Fruit fly (Drosophila melanogaster): ENCODE measurements around the gene CG42590.

The CG42590 gene

dm6 chr3L:8028493-8029193 is 40.4 kb downstream of the CG42590 start (continued):
- TF ChIP-seq fru (optimal IDR thresholded peaks at IDR 0.05) (no peak), yki (optimal IDR thresholded peaks at IDR 0.05) (no peak), maf-S (GFP tag; optimal IDR thresholded peaks at IDR 0.05) (no peak), CG6683 (GFP tag; optimal IDR thresholded peaks at IDR 0.05) (no peak), CG6813 (GFP tag; optimal IDR thresholded peaks at IDR 0.05) (no peak), Adf1 (GFP tag; IDR thresholded peaks at IDR 0.05) (no peak), br (optimal IDR thresholded peaks at IDR 0.05) (no peak), Elba2 (GFP tag; optimal IDR thresholded peaks at IDR 0.05) (no peak), CG7987 (GFP tag; optimal IDR thresholded peaks at IDR 0.05) (no peak), CG12299 (tag; optimal IDR thresholded peaks at IDR 0.05) (no peak), Vsx1 (GFP tag; optimal IDR thresholded peaks at IDR 0.05) (peak; percentile 95), CG13123 (GFP tag; optimal IDR thresholded peaks at IDR 0.05) (no peak), CG13287 (GFP tag; IDR thresholded peaks at IDR 0.05; ENCODE audit: partially characterized antibody) (peak; percentile 56; the same call in 1 of the 2 replicates), nerfin-2 (GFP tag; IDR thresholded peaks at IDR 0.05; ENCODE audit: partially characterized antibody) (peak; percentile 60; the same call in 1 of the 2 replicates), sens-2 (GFP tag; IDR thresholded peaks at IDR 0.05) (0 out of 2 replicates have a peak, but pooled peaks have one; percentile 4), Abd-B (GFP tag; optimal IDR thresholded peaks at IDR 0.05) (no peak), CG3065 (GFP tag; optimal IDR thresholded peaks at IDR 0.05) (no peak), da (GFP tag; optimal IDR thresholded peaks at IDR 0.05) (no peak), sug (tag; optimal IDR thresholded peaks at IDR 0.05) (peak; percentile 9), ham (GFP tag; IDR thresholded peaks at IDR 0.05) (no peak), peb (GFP tag; IDR thresholded peaks at IDR 0.05) (no peak), her (GFP tag; optimal IDR thresholded peaks at IDR 0.05) (no peak), CG34376 (GFP tag; optimal IDR thresholded peaks at IDR 0.05) (no peak), CG11247 (GFP tag; IDR thresholded peaks at IDR 0.05) (no peak), aop (GFP tag; IDR thresholded peaks at IDR 0.05) (no peak), eve (GFP tag; optimal IDR thresholded peaks at IDR 0.05) (peak in 1 of 2 experiments; percentile 49), CG10366 (GFP tag; IDR thresholded peaks at IDR 0.05) (peak; percentile 47), hb (GFP tag; IDR thresholded peaks at IDR 0.05; ENCODE audit: partially characterized antibody) (0 out of 3 replicates have a peak, but pooled peaks have one; percentile 38), Blimp-1 (GFP tag; optimal IDR thresholded peaks at IDR 0.05) (no peak), CG16863 (GFP tag; optimal IDR thresholded peaks at IDR 0.05) (no peak), Dref (GFP tag; IDR thresholded peaks at IDR 0.05) (no peak), mam (GFP tag; optimal IDR thresholded peaks at IDR 0.05) (no peak), ab (GFP tag; optimal IDR thresholded peaks at IDR 0.05) (no peak), Fer1 (GFP tag; optimal IDR thresholded peaks at IDR 0.05) (peak; percentile 36), chinmo (GFP tag; IDR thresholded peaks at IDR 0.05; ENCODE audit: partially characterized antibody) (peak; percentile 82; the same call in 2 of the 4 replicates), CG4707 (GFP tag; optimal IDR thresholded peaks at IDR 0.05) (no peak), CG32532 (GFP tag; IDR thresholded peaks at IDR 0.05) (peak; percentile 44; the same call in 1 of the 2 replicates), emc (GFP tag; optimal IDR thresholded peaks at IDR 0.05) (no peak), Dip2 (GFP tag; IDR thresholded peaks at IDR 0.05) (no peak), Scr (GFP tag; IDR thresholded peaks at IDR 0.05; ENCODE audit: partially characterized antibody) (peak; percentile 57; the same call in 1 of the 2 replicates), hkb (optimal IDR thresholded peaks at IDR 0.05) (no peak), hkb (GFP tag; IDR thresholded peaks at IDR 0.05) (0 out of 2 replicates have a peak, but pooled peaks have one; percentile 33), knrl (GFP tag; IDR thresholded peaks at IDR 0.05; ENCODE audit: partially characterized antibody) (peak; percentile 40; the same call in 2 of the 3 replicates), Ssrp (tag; optimal IDR thresholded peaks at IDR 0.05) (no peak), ranshi (GFP tag; IDR thresholded peaks at IDR 0.05) (no peak), stwl (tag; optimal IDR thresholded peaks at IDR 0.05) (no peak), Dll (GFP tag; IDR thresholded peaks at IDR 0.05; ENCODE audit: partially characterized antibody) (0 out of 4 replicates have a peak, but pooled peaks have one; percentile 15), Hsf (GFP tag; optimal IDR thresholded peaks at IDR 0.05) (no peak), pan (optimal IDR thresholded peaks at IDR 0.05) (no peak), pan (GFP tag; optimal IDR thresholded peaks at IDR 0.05 in 1 of 2, IDR thresholded peaks at IDR 0.05 in 1 of 2) (peak in 1 of 2 experiments; percentile 27)

All from whole organism, embryonic.